Worm (Caenorhabditis elegans) whole organism, mixed stage, embryonic: ENCODE data around the gene nhr-190.

Experiments
- ceh-83 ChIP-seq: fragments of 200-800 bp; sonication (Bioruptor generic); optimal IDR thresholded peaks from 2 replicates; lab custom pipeline; 2018; ENCODE audit warnings: mild to moderate bottlenecking, missing genetic modification characterization, missing compliant biosample characterization
- elt-3 ChIP-seq: fragments of 150-350 bp; optimal IDR thresholded peaks from 2 replicates; lab custom pipeline; 2014; ENCODE audit warnings: missing biosample characterization, missing genetic modification characterization
- ham-2 ChIP-seq: fragments of 200-800 bp; sonication (Bioruptor generic); optimal IDR thresholded peaks from 2 replicates; lab custom pipeline; 2018; ENCODE audit warnings: mild to moderate bottlenecking, missing genetic modification characterization, missing compliant biosample characterization
- lin-13 ChIP-seq: fragments of 150-350 bp; optimal IDR thresholded peaks from 2 replicates; lab custom pipeline; 2014; ENCODE audit warnings: missing biosample characterization, missing genetic modification characterization
- mep-1 ChIP-seq: fragments of 150-350 bp; optimal IDR thresholded peaks from 2 replicates; lab custom pipeline; 2017; ENCODE audit warnings: missing biosample characterization, missing genetic modification reagents, missing genetic modification characterization, inconsistent platforms
- nhr-12 ChIP-seq: fragments of 150-350 bp; optimal IDR thresholded peaks from 2 replicates; lab custom pipeline; 2014; ENCODE audit warnings: missing biosample characterization, missing genetic modification characterization
- nhr-237 ChIP-seq: fragments of 150-350 bp; optimal IDR thresholded peaks from 2 replicates; lab custom pipeline; 2014; ENCODE audit warnings: missing biosample characterization, missing genetic modification characterization
- nhr-76 ChIP-seq: sonication (generic microtip); optimal IDR thresholded peaks from 2 replicates; lab custom pipeline; 2017; ENCODE audit warnings: missing biosample characterization, missing genetic modification characterization
- pha-4 ChIP-seq: fragments of 150-350 bp; optimal IDR thresholded peaks from 2 replicates; lab custom pipeline; 2018; ENCODE audit warnings: missing biosample characterization, missing genetic modification reagents, missing genetic modification characterization
- sem-2 ChIP-seq: fragments of 200-800 bp; sonication (Bioruptor generic); optimal IDR thresholded peaks from 2 replicates; lab custom pipeline; 2018; ENCODE audit warnings: mild to moderate bottlenecking, missing genetic modification characterization, missing compliant biosample characterization
- unc-62 ChIP-seq: fragments of 150-350 bp; optimal IDR thresholded peaks from 2 replicates; lab custom pipeline; 2014; ENCODE audit warnings: missing biosample characterization, missing genetic modification reagents, missing genetic modification characterization
- ztf-11 ChIP-seq: fragments of 150-350 bp; optimal IDR thresholded peaks from 2 replicates; lab custom pipeline; 2014; ENCODE audit warnings: missing biosample characterization, missing genetic modification characterization

- TF ChIP-seq elt-3 (no peak), mep-1 (tag; lab: Kevin White, UChicago) (no peak), unc-62 (GFP tag; lab: Kevin White, UChicago) (no peak), lin-13 (tag; lab: Kevin White, UChicago) (no peak), ham-2 (GFP tag; lab: Kevin White, UChicago) (no peak), nhr-76 (tag; lab: Kevin White, UChicago) (no peak), pha-4 (no peak), nhr-237 (tag; lab: Kevin White, UChicago) (no peak), ztf-11 (no peak), nhr-12 (tag; lab: Kevin White, UChicago) (no peak), ceh-83 (GFP tag; lab: Kevin White, UChicago) (no peak), sem-2 (GFP tag; lab: Kevin White, UChicago) (no peak)
These were observed 24.7 kb upstream of the nhr-190 start, which contains the start of gene nhr-180 for ce11 chrV:667459-667858.
